Worm (Caenorhabditis elegans) whole organism, L3 larva: ENCODE data around the gene T12E12.6.

ENCODE experiments used
- ZK546.5 ChIP-seq: sonication (generic microtip); optimal IDR thresholded peaks from 2 replicates; lab custom pipeline; 2017; ENCODE audit warnings: missing biosample characterization, missing genetic modification characterization
- aly-2 ChIP-seq: fragments of 150-350 bp; optimal IDR thresholded peaks from 2 replicates; lab custom pipeline; 2014; ENCODE audit warnings: missing biosample characterization, missing genetic modification characterization
- elt-1 ChIP-seq: fragments of 150-350 bp; optimal IDR thresholded peaks from 2 replicates; lab custom pipeline; 2014; ENCODE audit warnings: missing biosample characterization, missing genetic modification characterization
- eor-1 ChIP-seq, 2 experiments: fragments of 150-350 bp; optimal IDR thresholded peaks; 2 replicates each; lab custom pipeline; 2014 to 2018; ENCODE audit warnings: missing biosample characterization in 2 of 2, missing genetic modification characterization in 2 of 2
- nhr-12 ChIP-seq: fragments of 150-350 bp; optimal IDR thresholded peaks from 2 replicates; lab custom pipeline; 2014; ENCODE audit warnings: missing biosample characterization, missing genetic modification characterization
- nhr-237 ChIP-seq: fragments of 150-350 bp; optimal IDR thresholded peaks from 2 replicates; lab custom pipeline; 2014; ENCODE audit warnings: missing biosample characterization, missing genetic modification characterization
- nhr-76 ChIP-seq: fragments of 150-350 bp; sonication (generic microtip); optimal IDR thresholded peaks from 5 replicates; lab custom pipeline; 2014; ENCODE audit warnings: missing biosample characterization, missing genetic modification characterization
- nhr-77 ChIP-seq: fragments of 150-350 bp; optimal IDR thresholded peaks from 2 replicates; lab custom pipeline; 2014; ENCODE audit warnings: missing biosample characterization, missing genetic modification characterization
- snpc-4 ChIP-seq: fragments of 150-350 bp; optimal IDR thresholded peaks from 2 replicates; lab custom pipeline; 2014; ENCODE audit warnings: missing biosample characterization, missing genetic modification characterization
- unc-39 ChIP-seq: sonication (generic microtip); optimal IDR thresholded peaks from 4 replicates; lab custom pipeline; 2017; ENCODE audit warnings: missing biosample characterization, missing genetic modification characterization
- unc-62 ChIP-seq: fragments of 150-350 bp; sonication (generic microtip); optimal IDR thresholded peaks from 4 replicates; lab custom pipeline; 2014; ENCODE audit warnings: missing biosample characterization, missing genetic modification reagents, missing genetic modification characterization
- ztf-11 ChIP-seq: fragments of 150-350 bp; optimal IDR thresholded peaks from 2 replicates; lab custom pipeline; 2014; ENCODE audit warnings: missing biosample characterization, missing genetic modification characterization

DNA sequence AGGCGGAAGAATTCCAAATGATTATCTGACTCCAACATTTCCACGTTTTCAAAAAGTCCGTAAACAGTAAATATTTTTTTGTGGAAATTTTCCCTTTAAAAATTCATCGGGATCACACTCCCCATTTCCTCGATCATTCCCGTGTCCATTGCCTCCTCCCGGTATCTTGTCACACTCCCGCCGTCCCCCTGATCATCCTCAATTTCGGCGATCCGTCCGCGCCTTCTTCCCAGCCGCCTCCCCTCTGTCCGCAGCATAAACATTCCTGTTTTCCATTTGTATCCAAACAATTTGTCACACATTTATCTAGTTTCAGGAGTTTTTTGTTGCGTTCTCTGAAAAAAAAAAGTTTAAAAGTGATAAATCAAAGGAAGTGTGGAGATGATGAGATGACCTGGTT is 19.0 kb upstream of the T12E12.6 start:
- TF ChIP-seq snpc-4 (tag; lab: Kevin White, UChicago) (no peak), ztf-11 (tag; lab: Kevin White, UChicago) (no peak), nhr-12 (tag; lab: Kevin White, UChicago) (no peak), aly-2 (tag; lab: Kevin White, UChicago) (no peak), nhr-237 (tag; lab: Kevin White, UChicago) (no peak), unc-39 (tag; lab: Kevin White, UChicago) (no peak), unc-62 (GFP tag; lab: Kevin White, UChicago) (no peak), nhr-77 (no peak), nhr-76 (no peak), elt-1 (tag; lab: Kevin White, UChicago) (no peak), eor-1 (tag; optimal IDR thresholded peaks at IDR 0.05; lab: Kevin White, UChicago) (no peak), ZK546.5 (tag; lab: Kevin White, UChicago) (no peak)
